Worm (Caenorhabditis elegans): ENCODE measurements around the gene DH11.5.

The DH11.5 gene

DNA sequence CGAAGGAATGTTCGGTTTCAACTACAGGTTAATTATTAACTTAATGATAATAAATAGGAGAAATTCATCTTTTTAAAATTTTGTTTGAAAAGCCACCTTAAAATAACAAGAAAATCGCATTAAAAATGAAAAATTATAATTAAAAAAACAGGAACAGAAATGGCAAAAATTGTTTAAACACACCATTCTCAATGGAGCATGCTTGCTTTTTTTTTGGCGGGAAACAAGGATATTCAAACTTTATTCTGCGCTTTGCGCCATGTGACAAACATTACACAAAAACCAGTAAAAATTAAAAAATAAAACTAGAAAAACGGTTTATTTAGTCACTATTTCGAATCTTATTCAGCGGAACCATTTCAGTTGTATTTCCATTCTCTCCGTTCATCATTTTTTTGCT lies 52.3 kb downstream of the DH11.5 start:
- no peak for TF ChIP-seq hlh-1 (tag; optimal IDR thresholded peaks at IDR 0.05)

DNA sequence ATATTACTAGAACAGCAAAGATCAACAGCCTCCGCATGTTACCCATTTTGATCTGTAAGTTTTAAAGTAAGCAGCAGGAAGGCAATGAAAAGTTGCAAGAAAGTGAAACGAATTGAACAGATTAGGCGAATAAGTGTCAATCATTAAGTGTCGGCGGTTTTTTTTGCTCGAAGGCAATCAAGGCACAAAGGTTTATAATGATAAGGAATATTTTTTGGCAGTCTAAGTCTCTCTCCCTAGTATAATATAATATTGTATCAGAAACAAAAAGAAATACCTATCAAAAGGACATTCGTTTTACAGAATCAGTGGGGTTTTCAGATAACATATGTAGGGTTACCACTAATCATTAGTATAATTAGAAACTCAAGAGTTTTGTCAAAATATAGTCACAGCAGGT lies 56.2 kb downstream of the DH11.5 start, which contains the start of gene nrf-6:
Gene nrf-6 (minus strand): TSS at position 52 of the 400 bp plus-strand sequence.
- TF ChIP-seq ceh-83 (GFP tag; optimal IDR thresholded peaks at IDR 0.05): no peak
- TF ChIP-seq unc-120 (tag; optimal IDR thresholded peaks at IDR 0.05; ENCODE audit: poor library complexity, severe bottlenecking): no peak
- no peak for TF ChIP-seq mab-5 (tag; optimal IDR thresholded peaks at IDR 0.05)
- TF ChIP-seq M03D4.4 (tag; optimal IDR thresholded peaks at IDR 0.05): no peak
- no peak for TF ChIP-seq snpc-4 (tag; optimal IDR thresholded peaks at IDR 0.05)

DNA sequence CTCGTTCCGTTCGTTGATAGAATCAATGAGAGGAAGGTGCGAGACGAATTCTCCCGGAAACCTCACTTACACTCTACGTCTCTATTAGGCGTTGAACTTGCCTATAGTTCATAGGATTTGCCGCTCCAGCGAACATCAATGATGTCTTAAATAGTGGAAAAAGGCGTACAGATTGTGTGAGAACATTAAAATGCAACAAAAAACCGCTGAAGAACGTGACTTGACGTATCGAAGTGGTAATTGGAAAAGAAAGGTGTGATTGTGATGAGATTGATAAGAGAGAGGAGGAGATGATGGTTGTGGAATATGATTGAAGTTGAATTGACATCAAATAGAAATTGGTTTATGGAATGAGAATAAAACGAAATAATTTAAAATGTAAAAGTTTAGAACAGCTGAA lies 57.6 kb downstream of the DH11.5 start:
- TF ChIP-seq ceh-83 (GFP tag; optimal IDR thresholded peaks at IDR 0.05) (peak; percentile 7), tbx-8 (GFP tag; optimal IDR thresholded peaks at IDR 0.05) (no peak)

DNA sequence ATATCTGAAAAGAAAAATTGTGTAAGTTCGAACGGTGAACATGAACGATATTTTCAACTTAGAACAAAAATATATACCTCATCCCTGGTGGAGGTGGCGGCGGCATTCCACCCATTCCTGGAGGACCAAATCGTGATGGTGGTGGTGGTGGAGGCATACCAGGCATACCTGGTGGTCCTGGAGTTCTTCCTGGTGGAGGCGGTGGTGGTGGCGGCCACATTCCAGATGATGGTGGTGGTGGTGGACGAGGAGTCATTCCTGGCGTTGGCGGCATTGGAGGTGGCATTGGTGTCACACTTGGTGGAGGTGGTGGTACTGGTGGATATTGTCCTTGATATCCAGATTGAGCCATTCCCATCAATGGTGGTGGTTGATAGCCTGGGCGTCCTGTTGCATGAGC lies 58.2 kb downstream of the DH11.5 start:
- TF ChIP-seq sptf-1 (tag; optimal IDR thresholded peaks at IDR 0.05) (no peak), nhr-76 (tag; optimal IDR thresholded peaks at IDR 0.05) (no peak), cnd-1 (tag; optimal IDR thresholded peaks at IDR 0.05) (no peak), nhr-237 (tag; optimal IDR thresholded peaks at IDR 0.05) (no peak), ztf-11 (tag; optimal IDR thresholded peaks at IDR 0.05) (no peak), sem-2 (GFP tag; optimal IDR thresholded peaks at IDR 0.05) (no peak), M03D4.4 (tag; optimal IDR thresholded peaks at IDR 0.05) (no peak), ceh-43 (GFP tag; optimal IDR thresholded peaks at IDR 0.05) (no peak), lsy-2 (tag; optimal IDR thresholded peaks at IDR 0.05) (no peak), unc-39 (tag; optimal IDR thresholded peaks at IDR 0.05) (no peak), elt-3 (tag; optimal IDR thresholded peaks at IDR 0.05) (no peak), ham-2 (GFP tag; optimal IDR thresholded peaks at IDR 0.05) (no peak), nhr-2 (tag; optimal IDR thresholded peaks at IDR 0.05) (no peak), bed-3 (GFP tag; optimal IDR thresholded peaks at IDR 0.05) (no peak), unc-62 (GFP tag; optimal IDR thresholded peaks at IDR 0.05) (no peak), hlh-1 (tag; optimal IDR thresholded peaks at IDR 0.05) (no peak), lin-13 (tag; optimal IDR thresholded peaks at IDR 0.05) (no peak), lin-32 (GFP tag; optimal IDR thresholded peaks at IDR 0.05) (no peak)

DNA sequence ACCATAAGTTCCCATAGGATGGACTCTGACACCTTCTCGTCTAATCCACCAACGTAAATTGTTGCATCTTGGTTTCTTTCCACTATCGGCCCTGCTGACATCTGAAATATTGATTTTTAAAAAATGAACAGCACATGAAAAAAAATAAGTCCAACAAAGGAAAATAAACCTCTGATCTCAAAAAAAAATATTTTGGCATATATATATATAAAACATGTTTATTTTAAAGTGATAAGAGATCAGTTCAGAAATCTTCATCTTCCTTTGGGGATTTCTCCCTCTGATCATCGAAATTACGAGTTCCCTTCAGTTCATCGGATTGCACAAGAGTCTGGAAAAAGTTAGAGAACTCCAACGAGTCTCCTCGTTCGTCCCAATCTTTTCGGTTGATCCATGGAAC lies 59.3 kb downstream of the DH11.5 start, which contains the start of gene sap-49:
Gene sap-49 (minus strand): TSS at position 101 of the 400 bp plus-strand sequence.
- TF ChIP-seq mep-1 (tag; optimal IDR thresholded peaks at IDR 0.05) (no peak), sptf-1 (tag; optimal IDR thresholded peaks at IDR 0.05) (no peak), ceh-83 (GFP tag; optimal IDR thresholded peaks at IDR 0.05) (no peak), nhr-12 (tag; optimal IDR thresholded peaks at IDR 0.05) (no peak), snpc-4 (tag; optimal IDR thresholded peaks at IDR 0.05) (no peak), M03D4.4 (tag; optimal IDR thresholded peaks at IDR 0.05) (no peak), sem-2 (GFP tag; optimal IDR thresholded peaks at IDR 0.05) (no peak), hlh-1 (tag; optimal IDR thresholded peaks at IDR 0.05) (no peak), ham-2 (GFP tag; optimal IDR thresholded peaks at IDR 0.05) (no peak), ceh-39 (tag; optimal IDR thresholded peaks at IDR 0.05) (no peak), blmp-1 (tag; optimal IDR thresholded peaks at IDR 0.05) (no peak)

DNA sequence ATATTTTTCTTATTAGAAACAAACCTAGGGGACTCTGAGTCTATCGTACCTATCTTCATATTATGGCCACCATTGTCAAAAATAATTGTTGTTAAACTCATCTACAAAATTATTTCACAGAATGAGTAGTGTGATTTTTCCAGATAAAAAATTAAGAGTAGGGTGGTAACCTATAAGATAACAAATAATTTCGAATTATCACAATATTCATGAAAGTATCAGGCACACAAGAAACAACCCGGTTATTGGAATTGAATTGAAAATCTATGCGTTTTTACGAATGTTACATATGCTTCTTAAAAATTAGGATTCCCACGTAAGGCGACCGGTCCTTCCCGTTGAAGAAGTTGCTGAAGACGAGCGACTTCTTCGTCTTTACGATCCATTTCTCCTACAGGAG lies 60.8 kb downstream of the DH11.5 start, which contains the start of gene arp-6:
Gene arp-6 (minus strand): TSS at position 101 of the 400 bp plus-strand sequence.
- TF ChIP-seq hlh-1 (tag; optimal IDR thresholded peaks at IDR 0.05): no peak
- no peak for TF ChIP-seq sptf-1 (tag; optimal IDR thresholded peaks at IDR 0.05)
- no peak for TF ChIP-seq pha-4 (tag; optimal IDR thresholded peaks at IDR 0.05)
- no peak for TF ChIP-seq nhr-76 (tag; optimal IDR thresholded peaks at IDR 0.05)
- no peak for TF ChIP-seq sem-2 (GFP tag; optimal IDR thresholded peaks at IDR 0.05)
- no peak for TF ChIP-seq lin-13 (tag; optimal IDR thresholded peaks at IDR 0.05)
- no peak for TF ChIP-seq nhr-28 (tag; optimal IDR thresholded peaks at IDR 0.05)
- no peak for TF ChIP-seq cnd-1 (tag; optimal IDR thresholded peaks at IDR 0.05)
- no peak for TF ChIP-seq ceh-39 (tag; optimal IDR thresholded peaks at IDR 0.05)
- no peak for TF ChIP-seq tbx-8 (GFP tag; optimal IDR thresholded peaks at IDR 0.05)
- TF ChIP-seq ztf-11 (tag; optimal IDR thresholded peaks at IDR 0.05): no peak
- TF ChIP-seq lin-32 (GFP tag; optimal IDR thresholded peaks at IDR 0.05): no peak

DNA sequence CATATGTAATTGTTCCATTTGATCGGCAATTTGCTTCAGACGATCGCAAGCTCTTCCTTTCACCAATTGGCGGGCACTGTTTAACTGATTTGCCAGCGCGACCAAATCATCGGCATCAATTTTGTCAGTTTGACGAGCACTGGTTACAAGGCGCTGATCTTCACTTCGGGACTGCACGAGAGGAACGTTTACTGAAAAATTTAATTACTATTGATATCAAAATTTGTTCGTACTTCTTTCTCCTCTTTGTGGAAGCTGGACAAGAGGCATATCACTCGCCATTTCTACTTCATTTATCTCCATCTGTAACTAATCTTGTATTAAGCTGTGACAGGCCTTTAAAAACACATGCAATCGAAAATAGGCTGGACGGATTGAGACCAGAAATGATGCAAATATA lies 61.5 kb downstream of the DH11.5 start, which contains the start of gene C08B11.9:
Gene C08B11.9 (minus strand): TSS at position 307 of the 400 bp plus-strand sequence.
- TF ChIP-seq lin-32 (GFP tag; optimal IDR thresholded peaks at IDR 0.05) (no peak), nhr-76 (tag; optimal IDR thresholded peaks at IDR 0.05) (no peak), nhr-28 (tag; optimal IDR thresholded peaks at IDR 0.05) (no peak), unc-39 (tag; optimal IDR thresholded peaks at IDR 0.05) (no peak), flh-1 (GFP tag; optimal IDR thresholded peaks at IDR 0.05) (no peak), ham-2 (GFP tag; optimal IDR thresholded peaks at IDR 0.05) (no peak), mep-1 (tag; optimal IDR thresholded peaks at IDR 0.05) (no peak), lin-13 (tag; optimal IDR thresholded peaks at IDR 0.05) (no peak), lsy-2 (tag; optimal IDR thresholded peaks at IDR 0.05) (no peak), M03D4.4 (tag; optimal IDR thresholded peaks at IDR 0.05) (no peak), ceh-39 (tag; optimal IDR thresholded peaks at IDR 0.05) (no peak), sptf-1 (tag; optimal IDR thresholded peaks at IDR 0.05) (no peak), ceh-83 (GFP tag; optimal IDR thresholded peaks at IDR 0.05) (no peak), blmp-1 (tag; optimal IDR thresholded peaks at IDR 0.05) (no peak), unc-120 (tag; optimal IDR thresholded peaks at IDR 0.05; ENCODE audit: poor library complexity, severe bottlenecking) (no peak), ceh-43 (GFP tag; optimal IDR thresholded peaks at IDR 0.05) (no peak), bed-3 (GFP tag; optimal IDR thresholded peaks at IDR 0.05) (no peak)
